Worm (Caenorhabditis elegans): ENCODE measurements around the gene frpr-14.

ce11 chrII:689749-690148 lies 39.0 kb downstream of the frpr-14 start, which contains the start of gene T02H6.4:
- no peak for TF ChIP-seq nhr-12 (tag; optimal IDR thresholded peaks at IDR 0.05)
- TF ChIP-seq nhr-11 (tag; optimal IDR thresholded peaks at IDR 0.05): no peak
- TF ChIP-seq mml-1 (tag; optimal IDR thresholded peaks at IDR 0.05): no peak
- no peak for TF ChIP-seq ama-1 (optimal IDR thresholded peaks at IDR 0.05)
- TF ChIP-seq skn-1 (tag; optimal IDR thresholded peaks at IDR 0.05): no peak

Measured in whole organism, L3 larva.